Worm (Caenorhabditis elegans) whole organism, mixed stage, embryonic: ENCODE data around the gene R10E4.7.
A peak's percentile ranks its signal among the peaks of the same experiment; 100 is the strongest.

Experiments
- bed-3 ChIP-seq: fragments of 200-800 bp; sonication (Bioruptor generic); optimal IDR thresholded peaks from 3 replicates; lab custom pipeline; 2018; ENCODE audit warnings: mild to moderate bottlenecking, missing genetic modification characterization, moderate library complexity, missing compliant biosample characterization
- ces-1 ChIP-seq: fragments of 150-350 bp; optimal IDR thresholded peaks from 2 replicates; lab custom pipeline; 2014; ENCODE audit warnings: missing biosample characterization, missing genetic modification reagents, missing genetic modification characterization
- elt-3 ChIP-seq: fragments of 150-350 bp; optimal IDR thresholded peaks from 2 replicates; lab custom pipeline; 2014; ENCODE audit warnings: missing biosample characterization, missing genetic modification characterization
- mep-1 ChIP-seq: fragments of 150-350 bp; optimal IDR thresholded peaks from 2 replicates; lab custom pipeline; 2017; ENCODE audit warnings: missing biosample characterization, missing genetic modification reagents, missing genetic modification characterization, inconsistent platforms
- nhr-12 ChIP-seq: fragments of 150-350 bp; optimal IDR thresholded peaks from 2 replicates; lab custom pipeline; 2014; ENCODE audit warnings: missing biosample characterization, missing genetic modification characterization
- nhr-2 ChIP-seq: fragments of 150-350 bp; optimal IDR thresholded peaks from 2 replicates; lab custom pipeline; 2014; ENCODE audit warnings: missing biosample characterization, missing genetic modification characterization
- nhr-76 ChIP-seq: sonication (generic microtip); optimal IDR thresholded peaks from 2 replicates; lab custom pipeline; 2017; ENCODE audit warnings: missing biosample characterization, missing genetic modification characterization
- snpc-4 ChIP-seq: fragments of 150-350 bp; optimal IDR thresholded peaks from 2 replicates; lab custom pipeline; 2014; ENCODE audit warnings: missing biosample characterization, missing genetic modification characterization
- sptf-1 ChIP-seq: sonication (generic microtip); optimal IDR thresholded peaks from 2 replicates; lab custom pipeline; 2017; ENCODE audit warnings: mild to moderate bottlenecking, missing genetic modification characterization, moderate library complexity, missing compliant biosample characterization
- unc-39 ChIP-seq: fragments of 150-350 bp; optimal IDR thresholded peaks from 2 replicates; lab custom pipeline; 2014; ENCODE audit warnings: missing biosample characterization, missing genetic modification characterization
- zip-8 ChIP-seq: fragments of 150-350 bp; optimal IDR thresholded peaks from 2 replicates; lab custom pipeline; 2014; ENCODE audit warnings: missing biosample characterization, missing genetic modification characterization
- ztf-11 ChIP-seq: fragments of 150-350 bp; optimal IDR thresholded peaks from 2 replicates; lab custom pipeline; 2014; ENCODE audit warnings: missing biosample characterization, missing genetic modification characterization

- no peak for TF ChIP-seq unc-39 (tag; lab: Kevin White, UChicago)
- peak; percentile 81 for TF ChIP-seq nhr-2 (tag; lab: Kevin White, UChicago)
- peak; percentile 56 for TF ChIP-seq mep-1 (tag; lab: Kevin White, UChicago)
- no peak for TF ChIP-seq nhr-76 (tag; lab: Kevin White, UChicago)
- no peak for TF ChIP-seq zip-8 (tag; lab: Kevin White, UChicago)
- no peak for TF ChIP-seq ztf-11 (tag; lab: Kevin White, UChicago)
- TF ChIP-seq elt-3 (tag; lab: Kevin White, UChicago): no peak
- TF ChIP-seq sptf-1: no peak
- TF ChIP-seq snpc-4: no peak
- TF ChIP-seq nhr-12: no peak
- no peak for TF ChIP-seq bed-3 (GFP tag; lab: Kevin White, UChicago)
- TF ChIP-seq ces-1: no peak
These were observed 20.1 kb upstream of the R10E4.7 start for ce11 chrIII:4274524-4274923.
